Worm (Caenorhabditis elegans) whole organism, L1 larva: ENCODE data around the gene tra-1.

Experiments
- alr-1 ChIP-seq: fragments of 200-800 bp; sonication (Bioruptor generic); optimal IDR thresholded peaks from 2 replicates; lab custom pipeline; 2018; ENCODE audit warnings: borderline replicate concordance, mild to moderate bottlenecking, missing genetic modification characterization, missing compliant biosample characterization
- ama-1 ChIP-seq: fragments of 150-350 bp; optimal IDR thresholded peaks from 2 replicates; lab custom pipeline; 2014
- ceh-82 ChIP-seq, 3 experiments: fragments of 150-350 bp in 1 of 3; sonication (generic microtip) in 2 of 3; optimal IDR thresholded peaks; 2 replicates each; lab custom pipeline; 2014 to 2017; ENCODE audit warnings: missing biosample characterization in 3 of 3, missing genetic modification characterization in 3 of 3
- elt-2 ChIP-seq: sonication (generic microtip); optimal IDR thresholded peaks from 2 replicates; lab custom pipeline; 2016; ENCODE audit warnings: missing genetic modification characterization, mild to moderate bottlenecking, inconsistent platforms, missing compliant biosample characterization, missing genetic modification reagents
- lin-39 ChIP-seq: fragments of 150-350 bp; optimal IDR thresholded peaks from 2 replicates; lab custom pipeline; 2014; ENCODE audit warnings: missing biosample characterization, missing genetic modification reagents, missing genetic modification characterization
- mdl-1 ChIP-seq, 2 experiments: fragments of 150-350 bp; optimal IDR thresholded peaks; 2 replicates each; lab custom pipeline; 2014 to 2017; ENCODE audit warnings: missing biosample characterization in 2 of 2, missing genetic modification characterization in 2 of 2, inconsistent platforms in 1 of 2
- nhr-11 ChIP-seq: fragments of 150-350 bp; optimal IDR thresholded peaks from 2 replicates; lab custom pipeline; 2014; ENCODE audit warnings: missing biosample characterization, missing genetic modification characterization
- nhr-20 ChIP-seq: sonication (generic microtip); optimal IDR thresholded peaks from 2 replicates; lab custom pipeline; 2016; ENCODE audit warnings: mild to moderate bottlenecking, missing genetic modification characterization, missing compliant biosample characterization
- nhr-237 ChIP-seq: fragments of 150-350 bp; optimal IDR thresholded peaks from 2 replicates; lab custom pipeline; 2014; ENCODE audit warnings: missing biosample characterization, missing genetic modification characterization
- nhr-77 ChIP-seq: fragments of 150-350 bp; optimal IDR thresholded peaks from 2 replicates; lab custom pipeline; 2014; ENCODE audit warnings: missing biosample characterization, missing genetic modification characterization
- sup-37 ChIP-seq: fragments of 200-800 bp; sonication (Bioruptor generic); optimal IDR thresholded peaks from 2 replicates; lab custom pipeline; 2018; ENCODE audit warnings: mild to moderate bottlenecking, missing genetic modification characterization, missing compliant biosample characterization
- unc-30 ChIP-seq: sonication (generic microtip); optimal IDR thresholded peaks from 2 replicates; lab custom pipeline; 2017; ENCODE audit warnings: missing biosample characterization, missing genetic modification characterization
- zip-4 ChIP-seq: fragments of 200-800 bp; sonication (Bioruptor generic); optimal IDR thresholded peaks from 2 replicates; lab custom pipeline; 2018; ENCODE audit warnings: mild to moderate bottlenecking, missing genetic modification characterization, moderate library complexity, missing compliant biosample characterization
- ztf-4 ChIP-seq: fragments of 150-350 bp; optimal IDR thresholded peaks from 2 replicates; lab custom pipeline; 2014; ENCODE audit warnings: missing biosample characterization, missing genetic modification characterization

DNA sequence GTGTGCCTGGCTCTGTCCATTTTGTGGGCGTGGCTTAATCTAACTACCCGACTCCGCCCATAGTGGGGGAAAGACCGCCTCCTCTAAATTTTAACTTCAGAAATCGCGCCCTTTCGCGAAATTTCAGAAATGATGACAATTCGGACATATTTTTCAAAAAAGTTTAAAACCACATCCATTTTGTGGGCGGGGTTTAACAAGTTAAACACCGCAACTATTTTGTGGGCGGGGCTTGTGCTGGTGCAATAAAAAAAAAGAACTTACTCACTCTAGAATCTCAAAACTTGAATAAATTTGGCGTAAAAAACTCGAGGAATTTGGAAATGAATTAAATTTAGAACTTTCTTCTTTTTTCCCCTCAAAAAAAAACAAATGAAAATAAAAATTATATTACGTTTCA is 24.5 kb downstream of the tra-1 start:
- TF ChIP-seq zip-4 (GFP tag; lab: Kevin White, UChicago) (no peak), lin-39 (no peak), ceh-82 (tag; optimal IDR thresholded peaks at IDR 0.05; lab: Kevin White, UChicago) (no peak), ama-1 (lab: Kevin White, UChicago) (no peak), ztf-4 (tag; lab: Kevin White, UChicago) (no peak), nhr-11 (tag; lab: Kevin White, UChicago) (no peak), sup-37 (GFP tag; lab: Kevin White, UChicago) (no peak), elt-2 (no peak), mdl-1 (tag; optimal IDR thresholded peaks at IDR 0.05; lab: Kevin White, UChicago) (no peak), nhr-237 (tag; lab: Kevin White, UChicago) (no peak), nhr-77 (tag; lab: Kevin White, UChicago) (no peak), unc-30 (tag; lab: Kevin White, UChicago) (no peak), nhr-20 (tag; lab: Kevin White, UChicago) (no peak), alr-1 (tag; lab: Kevin White, UChicago) (no peak)
